Fruit fly (Drosophila melanogaster): Measurements from ENCODE around the gene CG44261.

DNA sequence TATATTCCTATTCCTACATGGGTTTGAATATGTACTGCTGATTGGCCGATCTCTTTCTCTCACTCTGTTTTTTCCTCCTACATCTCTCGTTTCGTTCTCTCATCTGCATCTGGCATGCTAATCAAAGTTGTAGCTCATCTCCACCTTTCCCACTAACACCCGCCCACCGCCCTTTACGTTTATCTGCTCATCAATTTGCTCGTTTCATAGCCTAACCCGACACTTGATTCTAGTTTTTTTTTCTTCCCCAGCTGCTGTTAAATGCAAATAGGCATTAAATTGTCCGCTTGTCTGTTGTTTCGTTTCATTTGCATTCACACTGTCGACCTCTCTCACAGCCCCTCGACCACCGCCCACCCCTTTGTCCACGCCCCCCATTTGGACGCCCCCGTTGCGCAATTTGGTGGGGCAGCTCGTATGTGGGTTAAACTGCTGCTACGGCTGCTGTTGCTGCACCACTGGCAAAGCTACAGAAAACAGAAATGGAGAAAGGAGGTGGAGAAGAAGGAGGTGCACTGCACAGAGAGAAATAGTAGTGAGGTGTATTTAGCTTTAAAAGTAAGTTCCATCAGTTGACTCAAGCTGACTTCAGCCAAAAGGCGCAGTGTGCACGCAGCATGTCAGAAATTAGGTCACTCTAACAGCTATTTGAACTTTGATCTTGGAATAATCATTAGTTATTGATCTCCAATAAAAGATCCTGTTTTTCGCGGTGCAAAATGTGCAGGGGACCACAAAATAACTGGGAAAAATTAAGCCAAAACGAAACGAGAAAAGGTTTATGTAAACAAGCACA lies 12.7 kb upstream of the CG44261 start:
- TF ChIP-seq pdm3 (GFP tag; optimal IDR thresholded peaks at IDR 0.05), result peak; percentile 42
- peak; percentile 73 for TF ChIP-seq CG32006 (GFP tag; optimal IDR thresholded peaks at IDR 0.05)
- peak; percentile 37 for TF ChIP-seq CG3919 (GFP tag; optimal IDR thresholded peaks at IDR 0.05)
- TF ChIP-seq svp (GFP tag), result peak; percentile 74
- TF ChIP-seq CG8632 (GFP tag; optimal IDR thresholded peaks at IDR 0.05), result no peak
- TF ChIP-seq CG4318 (GFP tag; optimal IDR thresholded peaks at IDR 0.05), result no peak
- TF ChIP-seq CG6808 (GFP tag; optimal IDR thresholded peaks at IDR 0.05), result no peak
- peak; percentile 50; the same call in 1 of the 2 replicates for TF ChIP-seq CG11294 (GFP tag; IDR thresholded peaks at IDR 0.05)
- no peak for TF ChIP-seq topi (GFP tag; optimal IDR thresholded peaks at IDR 0.05)
- TF ChIP-seq net (GFP tag; optimal IDR thresholded peaks at IDR 0.05), result peak; percentile 46
- TF ChIP-seq Smox (GFP tag; optimal IDR thresholded peaks at IDR 0.05), result no peak
